Fruit fly (Drosophila melanogaster) whole organism, embryonic: ENCODE data around the gene CG18130.
A peak's percentile ranks its signal among the peaks of the same experiment; 100 is the strongest.

ENCODE experiments used
- Atf6 ChIP-seq: fragments of 200-800 bp; sonication (Bioruptor generic); IDR thresholded peaks from 2 replicates; pipeline ENCODE4 v1.3.6; 2022; ENCODE audit warnings: missing biosample characterization, missing genetic modification characterization
- CG10543 ChIP-seq: fragments of 200-800 bp; sonication (Bioruptor generic); optimal IDR thresholded peaks from 3 replicates; lab custom pipeline; 2017; ENCODE audit warnings: missing biosample characterization, mild to moderate bottlenecking, missing genetic modification characterization, moderate library complexity
- CG11456 ChIP-seq: fragments of 200-800 bp; sonication (Bioruptor generic); IDR thresholded peaks from 3 replicates; pipeline ENCODE4 v1.3.6; 2022; ENCODE audit warnings: missing biosample characterization, missing genetic modification characterization
- CG12071 ChIP-seq: fragments of 200-800 bp; sonication (Bioruptor generic); optimal IDR thresholded peaks from 3 replicates; lab custom pipeline; 2018; ENCODE audit warnings: missing biosample characterization, mild to moderate bottlenecking, missing genetic modification characterization
- CG12769 ChIP-seq: fragments of 200-800 bp; sonication (Bioruptor generic); optimal IDR thresholded peaks from 2 replicates; lab custom pipeline; 2019; ENCODE audit warnings: missing biosample characterization, mild to moderate bottlenecking, missing genetic modification characterization, moderate library complexity
- CG13287 ChIP-seq: fragments of 200-800 bp; sonication (Bioruptor generic); IDR thresholded peaks from 2 replicates; pipeline ENCODE4 v1.3.6; 2022; ENCODE audit warnings: missing biosample characterization, missing genetic modification characterization; ENCODE audit not compliant: partially characterized antibody
- CG14050 ChIP-seq: fragments of 200-800 bp; sonication (Bioruptor generic); IDR thresholded peaks from 3 replicates; pipeline ENCODE4 v1.3.6; 2022; ENCODE audit warnings: missing biosample characterization, missing genetic modification characterization
- CG15073 ChIP-seq: fragments of 200-800 bp; sonication (Bioruptor generic); optimal IDR thresholded peaks from 2 replicates; lab custom pipeline; 2016; ENCODE audit warnings: missing biosample characterization, missing genetic modification characterization
- CG17385 ChIP-seq: fragments of 200-800 bp; sonication (Bioruptor generic); optimal IDR thresholded peaks from 3 replicates; lab custom pipeline; 2018; ENCODE audit warnings: missing biosample characterization, mild to moderate bottlenecking, missing genetic modification characterization
- CG2889 ChIP-seq: fragments of 200-800 bp; sonication (Bioruptor generic); IDR thresholded peaks from 3 replicates; pipeline ENCODE4 v1.3.6; 2022; ENCODE audit warnings: missing biosample characterization, missing genetic modification characterization
- CG31441 ChIP-seq: fragments of 200-800 bp; sonication (Bioruptor generic); IDR thresholded peaks from 2 replicates; pipeline ENCODE4 v1.3.6; 2022; ENCODE audit warnings: missing biosample characterization, missing genetic modification characterization
- CG34422 ChIP-seq: fragments of 200-800 bp; sonication (Bioruptor generic); IDR thresholded peaks from 3 replicates; pipeline ENCODE4 v1.3.6; 2022; ENCODE audit warnings: missing biosample characterization, missing genetic modification characterization
- CG4328 ChIP-seq: fragments of 200-800 bp; sonication (Bioruptor generic); optimal IDR thresholded peaks from 3 replicates; lab custom pipeline; 2017; ENCODE audit warnings: missing biosample characterization, missing genetic modification reagents, missing genetic modification characterization
- CG4707 ChIP-seq: fragments of 200-800 bp; sonication (Bioruptor generic); optimal IDR thresholded peaks from 2 replicates; lab custom pipeline; 2018; ENCODE audit warnings: missing biosample characterization, mild to moderate bottlenecking, missing genetic modification characterization, moderate library complexity
- CG7839 ChIP-seq: fragments of 200-800 bp; sonication (Bioruptor generic); optimal IDR thresholded peaks from 3 replicates; lab custom pipeline; 2018; ENCODE audit warnings: missing biosample characterization, mild to moderate bottlenecking, missing genetic modification characterization, moderate library complexity
- CG9932 ChIP-seq: fragments of 200-800 bp; sonication (Bioruptor generic); IDR thresholded peaks from 2 replicates; pipeline ENCODE4 v1.3.6; 2022; ENCODE audit warnings: missing biosample characterization, missing genetic modification characterization
- Camta ChIP-seq: fragments of 200-800 bp; sonication (Bioruptor generic); optimal IDR thresholded peaks from 2 replicates; lab custom pipeline; 2016; ENCODE audit warnings: missing biosample characterization, missing genetic modification characterization
- Chrac-16 ChIP-seq: fragments of 200-800 bp; sonication (Bioruptor generic); optimal IDR thresholded peaks from 3 replicates; lab custom pipeline; 2016; ENCODE audit warnings: missing biosample characterization, missing genetic modification characterization
- Dbx ChIP-seq: fragments of 200-800 bp; sonication (Bioruptor generic); IDR thresholded peaks from 3 replicates; pipeline ENCODE4 v1.3.6; 2022; ENCODE audit warnings: missing biosample characterization, missing genetic modification characterization
- Dip3 ChIP-seq: fragments of 200-800 bp; sonication (Bioruptor generic); optimal IDR thresholded peaks from 3 replicates; lab custom pipeline; 2016; ENCODE audit warnings: missing biosample characterization, missing genetic modification characterization
- Dll ChIP-seq: fragments of 200-800 bp; sonication (Bioruptor generic); IDR thresholded peaks from 4 replicates; pipeline ENCODE4 v1.3.6; 2022; ENCODE audit warnings: missing biosample characterization, missing genetic modification characterization; ENCODE audit not compliant: partially characterized antibody
- Drgx ChIP-seq: fragments of 200-800 bp; sonication (Bioruptor generic); IDR thresholded peaks from 2 replicates; pipeline ENCODE4 v1.3.6; 2022; ENCODE audit warnings: missing biosample characterization, missing genetic modification characterization
- Eip74EF ChIP-seq, 2 experiments: fragments of 200-800 bp in 1 of 2; fragments of >200 bp in 1 of 2; sonication (Bioruptor generic) in 1 of 2; optimal IDR thresholded peaks; 2 replicates each; lab custom pipeline; 2017 to 2019; ENCODE audit warnings: missing biosample characterization in 2 of 2, missing genetic modification characterization in 2 of 2, mild to moderate bottlenecking in 1 of 2, moderate library complexity in 1 of 2
- HLH54F ChIP-seq: fragments of 200-800 bp; sonication (Bioruptor generic); optimal IDR thresholded peaks from 3 replicates; lab custom pipeline; 2016; ENCODE audit warnings: missing biosample characterization, missing genetic modification characterization
- Mes4 ChIP-seq: fragments of 200-800 bp; sonication (Bioruptor generic); optimal IDR thresholded peaks from 2 replicates; lab custom pipeline; 2016; ENCODE audit warnings: missing biosample characterization, missing genetic modification characterization
- bsh ChIP-seq, 2 experiments: fragments of 200-800 bp; sonication (Bioruptor generic); optimal IDR thresholded peaks; 2 replicates each; lab custom pipeline; 2017 to 2018; ENCODE audit warnings: mild to moderate bottlenecking in 2 of 2, missing biosample characterization in 2 of 2, missing genetic modification characterization in 2 of 2, moderate library complexity in 1 of 2
- cg ChIP-seq: fragments of 200-800 bp; sonication (Bioruptor generic); optimal IDR thresholded peaks from 3 replicates; lab custom pipeline; 2019; ENCODE audit warnings: missing biosample characterization, mild to moderate bottlenecking, missing genetic modification characterization, moderate library complexity
- chinmo ChIP-seq: fragments of 200-800 bp; sonication (Bioruptor generic); IDR thresholded peaks from 4 replicates; pipeline ENCODE4 v1.3.6; 2022; ENCODE audit warnings: missing biosample characterization, missing genetic modification characterization; ENCODE audit not compliant: partially characterized antibody
- disco-r ChIP-seq: fragments of 200-800 bp; sonication (Bioruptor generic); optimal IDR thresholded peaks from 2 replicates; lab custom pipeline; 2016; ENCODE audit warnings: missing biosample characterization, missing genetic modification characterization
- eve ChIP-seq, 2 experiments: fragments of >200 bp; optimal IDR thresholded peaks; 2 replicates each; lab custom pipeline; 2017; ENCODE audit warnings: missing biosample characterization in 2 of 2, missing genetic modification characterization in 2 of 2
- gce ChIP-seq: fragments of 200-800 bp; sonication (Bioruptor generic); IDR thresholded peaks from 3 replicates; pipeline ENCODE4 v1.3.6; 2022; ENCODE audit warnings: missing biosample characterization, missing genetic modification characterization
- gcm ChIP-seq: fragments of 200-800 bp; sonication (Bioruptor generic); optimal IDR thresholded peaks from 2 replicates; lab custom pipeline; 2019; ENCODE audit warnings: missing biosample characterization, mild to moderate bottlenecking, missing genetic modification characterization, moderate library complexity
- gsb-n ChIP-seq: fragments of 200-800 bp; sonication (Bioruptor generic); optimal IDR thresholded peaks from 3 replicates; lab custom pipeline; 2018; ENCODE audit warnings: missing biosample characterization, mild to moderate bottlenecking, missing genetic modification characterization
- her ChIP-seq: fragments of 200-800 bp; sonication (Bioruptor generic); optimal IDR thresholded peaks from 2 replicates; lab custom pipeline; 2016; ENCODE audit warnings: missing biosample characterization, missing genetic modification characterization
- kni ChIP-seq: fragments of 200-800 bp; sonication (Bioruptor generic); optimal IDR thresholded peaks from 3 replicates; lab custom pipeline; 2017; ENCODE audit warnings: mild to moderate bottlenecking, missing biosample characterization, missing genetic modification reagents, missing genetic modification characterization
- lab ChIP-seq: fragments of 200-800 bp; sonication (Bioruptor generic); optimal IDR thresholded peaks from 3 replicates; lab custom pipeline; 2017; ENCODE audit warnings: missing biosample characterization, missing genetic modification characterization, mild to moderate bottlenecking, moderate library complexity, missing genetic modification reagents
- lov ChIP-seq, 2 experiments: fragments of 200-800 bp in 1 of 2; fragments of >200 bp in 1 of 2; sonication (Bioruptor generic) in 1 of 2; IDR thresholded peaks in 1 of 2; optimal IDR thresholded peaks in 1 of 2; 2 replicates in 1 of 2; 3 replicates in 1 of 2; pipeline versions ENCODE4 v1.3.6 to Lab custom; 2017 to 2022; ENCODE audit warnings: missing biosample characterization in 1 of 2, missing genetic modification characterization in 1 of 2
- maf-S ChIP-seq: fragments of 200-800 bp; sonication (Bioruptor generic); optimal IDR thresholded peaks from 2 replicates; lab custom pipeline; 2016; ENCODE audit warnings: missing biosample characterization, missing genetic modification characterization
- nau ChIP-seq: fragments of 200-800 bp; sonication (Bioruptor generic); optimal IDR thresholded peaks from 3 replicates; lab custom pipeline; 2017; ENCODE audit warnings: missing biosample characterization, mild to moderate bottlenecking, missing genetic modification characterization, missing genetic modification reagents
- nerfin-1 ChIP-seq: fragments of 200-800 bp; sonication (Bioruptor generic); optimal IDR thresholded peaks from 3 replicates; lab custom pipeline; 2019; ENCODE audit warnings: missing biosample characterization, mild to moderate bottlenecking, missing genetic modification characterization, moderate library complexity
- peb ChIP-seq: fragments of 200-800 bp; sonication (Bioruptor generic); IDR thresholded peaks from 2 replicates; pipeline ENCODE4 v1.3.6; 2022; ENCODE audit warnings: missing biosample characterization, missing genetic modification characterization
- pros ChIP-seq: fragments of 200-800 bp; sonication (Bioruptor generic); optimal IDR thresholded peaks from 3 replicates; lab custom pipeline; 2019; ENCODE audit warnings: missing biosample characterization, mild to moderate bottlenecking, missing genetic modification characterization, moderate library complexity
- sob ChIP-seq: fragments of 200-800 bp; sonication (Bioruptor generic); IDR thresholded peaks from 2 replicates; pipeline ENCODE4 v1.3.6; 2022; ENCODE audit warnings: missing biosample characterization, missing genetic modification characterization
- sqz ChIP-seq: fragments of 200-800 bp; sonication (Bioruptor generic); optimal IDR thresholded peaks from 3 replicates; lab custom pipeline; 2018; ENCODE audit warnings: missing biosample characterization, mild to moderate bottlenecking, missing genetic modification characterization
- unc-4 ChIP-seq: fragments of 200-800 bp; sonication (Bioruptor generic); IDR thresholded peaks from 2 replicates; pipeline ENCODE4 v1.3.6; 2022; ENCODE audit warnings: missing biosample characterization, missing genetic modification characterization; ENCODE audit not compliant: partially characterized antibody
- usp ChIP-seq: fragments of >200 bp; optimal IDR thresholded peaks from 2 replicates; lab custom pipeline; 2017; ENCODE audit warnings: missing biosample characterization, missing genetic modification characterization
- vvl ChIP-seq: fragments of 200-800 bp; sonication (Bioruptor generic); IDR thresholded peaks from 2 replicates; pipeline ENCODE4 v1.3.6; 2022; ENCODE audit warnings: missing biosample characterization, missing genetic modification characterization

CG18130 gene

dm6 chrX:12006678-12007441, 14.3 kb upstream of the CG18130 start, which contains the start of gene CG1806:
Gene CG1806, plus strand, starts transcription at chrX:12007176.
- TF ChIP-seq her (GFP tag; lab: Kevin White, UChicago), result no peak
- TF ChIP-seq pros, result no peak
- TF ChIP-seq CG34422 (GFP tag; lab: Robert Waterston, UW), result 0 out of 3 replicates have a peak, but pooled peaks have one; percentile 20
- TF ChIP-seq cg (GFP tag; lab: Kevin White, UChicago), result peak; percentile 82
- TF ChIP-seq nerfin-1, result no peak
- TF ChIP-seq chinmo, result 0 out of 4 replicates have a peak, but pooled peaks have one; percentile 54
- TF ChIP-seq Camta (GFP tag; lab: Kevin White, UChicago), result no peak
- TF ChIP-seq unc-4 (GFP tag; lab: Robert Waterston, UW), result peak; percentile 34; the same call in 1 of the 2 replicates
- TF ChIP-seq kni (GFP tag; lab: Kevin White, UChicago), result peak; percentile 18
- TF ChIP-seq bsh (GFP tag; optimal IDR thresholded peaks at IDR 0.05; lab: Kevin White, UChicago), result peak in 1 of 2 experiments; percentile 33
- TF ChIP-seq lab (GFP tag; lab: Kevin White, UChicago), result peak; percentile 11
- TF ChIP-seq gce, result peak; percentile 28; the same call in 1 of the 3 replicates
- no peak for TF ChIP-seq disco-r
- no peak for TF ChIP-seq CG4707 (GFP tag; lab: Kevin White, UChicago)
- TF ChIP-seq CG10543, result peak; percentile 7
- TF ChIP-seq HLH54F (GFP tag; lab: Kevin White, UChicago), result no peak
- no peak for TF ChIP-seq peb (GFP tag; lab: Robert Waterston, UW)
- no peak for TF ChIP-seq CG4328 (GFP tag; lab: Kevin White, UChicago)
- TF ChIP-seq CG17385 (GFP tag; lab: Kevin White, UChicago), result peak; percentile 35
- peak; percentile 10 for TF ChIP-seq CG7839 (tag; lab: Kevin White, UChicago)
- peak; percentile 2 for TF ChIP-seq Chrac-16
- no peak for TF ChIP-seq gsb-n
- peak; percentile 45; the same call in 1 of the 3 replicates for TF ChIP-seq Dbx (GFP tag; lab: Robert Waterston, UW)
- peak; percentile 68 for TF ChIP-seq sqz (GFP tag; lab: Kevin White, UChicago)
- no peak for TF ChIP-seq Dip3 (GFP tag; lab: Kevin White, UChicago)
- no peak for TF ChIP-seq CG2889 (GFP tag; lab: Robert Waterston, UW)
- peak; percentile 0 for TF ChIP-seq nau (GFP tag; lab: Kevin White, UChicago)
- TF ChIP-seq eve (GFP tag; optimal IDR thresholded peaks at IDR 0.05; lab: Kevin White, UChicago), result peak in 1 of 2 experiments; percentile 38
- peak; percentile 64 for TF ChIP-seq Drgx
- TF ChIP-seq Eip74EF (GFP tag; optimal IDR thresholded peaks at IDR 0.05; lab: Kevin White, UChicago), result no peak
- TF ChIP-seq CG11456 (GFP tag; lab: Robert Waterston, UW), result no peak
- 0 out of 2 replicates have a peak, but pooled peaks have one; percentile 14 for TF ChIP-seq CG9932 (GFP tag; lab: Robert Waterston, UW)
- peak; percentile 24 for TF ChIP-seq CG12071 (GFP tag; lab: Kevin White, UChicago)
- no peak for TF ChIP-seq Mes4 (GFP tag; lab: Kevin White, UChicago)
- 0 out of 2 replicates have a peak, but pooled peaks have one; percentile 31 for TF ChIP-seq Atf6 (GFP tag; lab: Robert Waterston, UW)
- no peak for TF ChIP-seq maf-S (GFP tag; lab: Kevin White, UChicago)
- peak; percentile 17 for TF ChIP-seq gcm (GFP tag; lab: Kevin White, UChicago)
- TF ChIP-seq CG13287 (GFP tag; lab: Robert Waterston, UW), result peak; percentile 27
- TF ChIP-seq sob (GFP tag; lab: Robert Waterston, UW), result peak; percentile 19; the same call in 1 of the 2 replicates
- TF ChIP-seq CG15073 (GFP tag; lab: Kevin White, UChicago), result no peak
- peak; percentile 35; the same call in 1 of the 2 replicates for TF ChIP-seq vvl (GFP tag; lab: Robert Waterston, UW)
- peak; percentile 88 for TF ChIP-seq CG12769 (tag; lab: Kevin White, UChicago)
- 0 out of 4 replicates have a peak, but pooled peaks have one; percentile 51 for TF ChIP-seq Dll (GFP tag; lab: Robert Waterston, UW)
- no peak for TF ChIP-seq lov (optimal IDR thresholded peaks at IDR 0.05; lab: Kevin White, UChicago)
- 0 out of 3 replicates have a peak, but pooled peaks have one; percentile 43 for TF ChIP-seq lov (GFP tag; IDR thresholded peaks at IDR 0.05; lab: Robert Waterston, UW)
- no peak for TF ChIP-seq CG31441 (GFP tag; lab: Robert Waterston, UW)
- TF ChIP-seq usp (GFP tag; lab: Kevin White, UChicago), result no peak
- TF ChIP-seq CG14050 (GFP tag; lab: Robert Waterston, UW), result no peak
